Fruit fly (Drosophila melanogaster) whole organism, pupa: ENCODE data around the gene CG42488.

Experiments used
- CG10348 ChIP-seq: fragments of 200-800 bp; sonication (Bioruptor generic); IDR thresholded peaks from 2 replicates; pipeline ENCODE4 v1.3.6; 2022; ENCODE audit warnings: missing biosample characterization, missing genetic modification characterization
- CG12605 ChIP-seq: fragments of 200-800 bp; sonication (Bioruptor generic); IDR thresholded peaks from 2 replicates; pipeline ENCODE4 v1.3.6; 2022; ENCODE audit warnings: missing biosample characterization, missing genetic modification characterization
- CG13204 ChIP-seq: fragments of 200-800 bp; sonication (Bioruptor generic); optimal IDR thresholded peaks from 2 replicates; lab custom pipeline; 2018; ENCODE audit warnings: missing biosample characterization, mild to moderate bottlenecking, missing genetic modification characterization, moderate library complexity
- CG14655 ChIP-seq: fragments of 200-800 bp; sonication (Bioruptor generic); optimal IDR thresholded peaks from 3 replicates; lab custom pipeline; 2017; ENCODE audit warnings: mild to moderate bottlenecking, missing biosample characterization, missing genetic modification reagents, missing genetic modification characterization
- CG15710 ChIP-seq: fragments of 200-800 bp; sonication (Bioruptor generic); optimal IDR thresholded peaks from 2 replicates; lab custom pipeline; 2018; ENCODE audit warnings: missing biosample characterization, mild to moderate bottlenecking, missing genetic modification characterization, moderate library complexity
- CG17806 ChIP-seq: fragments of 200-800 bp; sonication (Bioruptor generic); optimal IDR thresholded peaks from 2 replicates; lab custom pipeline; 2018; ENCODE audit warnings: missing biosample characterization, mild to moderate bottlenecking, missing genetic modification characterization, moderate library complexity
- CG32121 ChIP-seq: fragments of 200-800 bp; sonication (Bioruptor generic); IDR thresholded peaks from 2 replicates; pipeline ENCODE4 v1.3.6; 2022; ENCODE audit warnings: missing biosample characterization, missing genetic modification characterization
- CG34367 ChIP-seq: fragments of 200-800 bp; sonication (Bioruptor generic); optimal IDR thresholded peaks from 2 replicates; lab custom pipeline; 2018; ENCODE audit warnings: missing biosample characterization, mild to moderate bottlenecking, missing genetic modification characterization
- CG4496 ChIP-seq: fragments of 200-800 bp; sonication (Bioruptor generic); IDR thresholded peaks from 3 replicates; pipeline ENCODE4 v1.3.6; 2022; ENCODE audit warnings: missing biosample characterization, missing genetic modification characterization
- CG8159 ChIP-seq: fragments of 200-800 bp; sonication (Bioruptor generic); optimal IDR thresholded peaks from 3 replicates; lab custom pipeline; 2018; ENCODE audit warnings: missing biosample characterization, mild to moderate bottlenecking, missing genetic modification characterization, moderate library complexity
- CG8301 ChIP-seq: fragments of 200-800 bp; sonication (Bioruptor generic); optimal IDR thresholded peaks from 2 replicates; lab custom pipeline; 2018; ENCODE audit warnings: missing biosample characterization, mild to moderate bottlenecking, missing genetic modification characterization
- CG9948 ChIP-seq: fragments of 200-800 bp; sonication (Bioruptor generic); optimal IDR thresholded peaks from 2 replicates; lab custom pipeline; 2018; ENCODE audit warnings: missing biosample characterization, mild to moderate bottlenecking, missing genetic modification characterization, moderate library complexity
- D1 ChIP-seq: fragments of 200-800 bp; sonication (Bioruptor generic); optimal IDR thresholded peaks from 2 replicates; lab custom pipeline; 2018; ENCODE audit warnings: missing biosample characterization, mild to moderate bottlenecking, missing genetic modification characterization, moderate library complexity
- EcR ChIP-seq: fragments of 200-800 bp; sonication (Bioruptor generic); optimal IDR thresholded peaks from 3 replicates; lab custom pipeline; 2019; ENCODE audit warnings: missing biosample characterization, missing genetic modification characterization, mild to moderate bottlenecking, moderate library complexity, missing genetic modification reagents
- Ets98B ChIP-seq: fragments of 200-800 bp; sonication (Bioruptor generic); IDR thresholded peaks from 2 replicates; pipeline ENCODE4 v1.3.6; 2022; ENCODE audit warnings: missing biosample characterization, missing genetic modification characterization
- Pif1A ChIP-seq: fragments of 200-800 bp; sonication (Bioruptor generic); optimal IDR thresholded peaks from 3 replicates; lab custom pipeline; 2016; ENCODE audit warnings: missing biosample characterization, missing genetic modification characterization
- Pif1B ChIP-seq: fragments of 200-800 bp; sonication (Bioruptor generic); optimal IDR thresholded peaks from 3 replicates; lab custom pipeline; 2016; ENCODE audit warnings: missing biosample characterization, missing genetic modification characterization
- Snoo ChIP-seq: fragments of 200-800 bp; sonication (Bioruptor generic); optimal IDR thresholded peaks from 3 replicates; lab custom pipeline; 2017; ENCODE audit warnings: missing biosample characterization, mild to moderate bottlenecking, missing genetic modification characterization, inconsistent platforms
- fd96Ca ChIP-seq: fragments of 200-800 bp; sonication (Bioruptor generic); IDR thresholded peaks from 3 replicates; pipeline ENCODE4 v1.3.6; 2022; ENCODE audit warnings: missing biosample characterization, missing genetic modification characterization
- gl ChIP-seq: fragments of 200-800 bp; sonication (Bioruptor generic); optimal IDR thresholded peaks from 2 replicates; lab custom pipeline; 2018; ENCODE audit warnings: missing biosample characterization, mild to moderate bottlenecking, missing genetic modification characterization
- rn ChIP-seq: fragments of 200-800 bp; sonication (Bioruptor generic); IDR thresholded peaks from 2 replicates; pipeline ENCODE4 v1.3.6; 2022; ENCODE audit warnings: missing biosample characterization, missing genetic modification characterization

The CG42488 gene

dm6 chr3R:25471853-25472634, 10.9 kb upstream of the CG42488 start:
- TF ChIP-seq CG32121 (GFP tag; lab: Robert Waterston, UW) (peak; percentile 33; the same call in 1 of the 2 replicates), Pif1B (GFP tag; lab: Kevin White, UChicago) (no peak)

- no peak for TF ChIP-seq EcR (GFP tag; lab: Kevin White, UChicago)
- peak; percentile 95 for TF ChIP-seq CG9948 (tag; lab: Kevin White, UChicago)
- TF ChIP-seq CG13204 (GFP tag; lab: Kevin White, UChicago), result peak; percentile 77
- TF ChIP-seq CG8159 (tag; lab: Kevin White, UChicago), result peak; percentile 95
- peak; percentile 97 for TF ChIP-seq CG14655 (GFP tag; lab: Kevin White, UChicago)
- peak; percentile 89 for TF ChIP-seq gl (tag; lab: Kevin White, UChicago)
- peak; percentile 92 for TF ChIP-seq Ets98B
- TF ChIP-seq Pif1B (GFP tag; lab: Kevin White, UChicago), result peak; percentile 96
- TF ChIP-seq CG12605, result peak; percentile 91
- peak; percentile 98 for TF ChIP-seq Pif1A
- TF ChIP-seq CG10348, result peak; percentile 73
- peak; percentile 96 for TF ChIP-seq Snoo (tag; lab: Kevin White, UChicago)
- peak; percentile 94 for TF ChIP-seq CG32121 (GFP tag; lab: Robert Waterston, UW)
- no peak for TF ChIP-seq D1 (tag; lab: Kevin White, UChicago)
- peak; percentile 84 for TF ChIP-seq rn (GFP tag; lab: Robert Waterston, UW)
- TF ChIP-seq CG15710 (tag; lab: Kevin White, UChicago), result peak; percentile 95
- peak; percentile 95 for TF ChIP-seq CG34367 (tag; lab: Kevin White, UChicago)
- peak; percentile 95 for TF ChIP-seq CG8301 (tag; lab: Kevin White, UChicago)
- peak; percentile 92 for TF ChIP-seq CG17806 (tag; lab: Kevin White, UChicago)
- peak; percentile 96 for TF ChIP-seq fd96Ca (GFP tag; lab: Robert Waterston, UW)
- peak; percentile 95; the same call in 2 of the 3 replicates for TF ChIP-seq CG4496 (GFP tag; lab: Robert Waterston, UW)
Observed at dm6 chr3R:25472635-25473552, 10.0 kb upstream of the CG42488 start, which contains the start of the genes Fur1 and Vps33B. Gene Fur1, minus strand, starts transcription at chr3R:25473058. Gene Vps33B, plus strand, starts transcription at chr3R:25473490.

dm6 chr3R:25476744-25477143, 6.2 kb upstream of the CG42488 start, which contains the start of the genes CG4553 and MED28:
Gene CG4553, minus strand, starts transcription at chr3R:25476915.
Gene MED28, plus strand, starts transcription at chr3R:25477003.
- TF ChIP-seq fd96Ca (GFP tag; lab: Robert Waterston, UW), result 0 out of 3 replicates have a peak, but pooled peaks have one; percentile 8
- no peak for TF ChIP-seq CG4496 (GFP tag; lab: Robert Waterston, UW)

- TF ChIP-seq EcR (GFP tag; lab: Kevin White, UChicago), result peak; percentile 30
- TF ChIP-seq CG8301 (tag; lab: Kevin White, UChicago), result peak; percentile 55
- TF ChIP-seq fd96Ca (GFP tag; lab: Robert Waterston, UW), result peak; percentile 56; the same call in 2 of the 3 replicates
- TF ChIP-seq CG32121 (GFP tag; lab: Robert Waterston, UW), result peak; percentile 38; the same call in 1 of the 2 replicates
- TF ChIP-seq CG10348, result no peak
- TF ChIP-seq D1 (tag; lab: Kevin White, UChicago), result no peak
- TF ChIP-seq Pif1A, result peak; percentile 42
- no peak for TF ChIP-seq gl (tag; lab: Kevin White, UChicago)
- TF ChIP-seq CG9948 (tag; lab: Kevin White, UChicago), result peak; percentile 62
- peak; percentile 54 for TF ChIP-seq CG17806 (tag; lab: Kevin White, UChicago)
- TF ChIP-seq CG14655 (GFP tag; lab: Kevin White, UChicago), result peak; percentile 49
- TF ChIP-seq Ets98B, result peak; percentile 53
- TF ChIP-seq CG12605, result 0 out of 2 replicates have a peak, but pooled peaks have one; percentile 31
- peak; percentile 46 for TF ChIP-seq CG15710 (tag; lab: Kevin White, UChicago)
- TF ChIP-seq CG34367 (tag; lab: Kevin White, UChicago), result no peak
- peak; percentile 66 for TF ChIP-seq CG8159 (tag; lab: Kevin White, UChicago)
- peak; percentile 64 for TF ChIP-seq Pif1B (GFP tag; lab: Kevin White, UChicago)
- TF ChIP-seq rn (GFP tag; lab: Robert Waterston, UW), result no peak
- TF ChIP-seq Snoo (tag; lab: Kevin White, UChicago), result no peak
- TF ChIP-seq CG4496 (GFP tag; lab: Robert Waterston, UW), result peak; percentile 51; the same call in 1 of the 3 replicates
Observed at dm6 chr3R:25489116-25489515, 6.2 kb downstream of the CG42488 start.

dm6 chr3R:25489685-25490084, 6.8 kb downstream of the CG42488 start:
- TF ChIP-seq CG13204 (GFP tag; lab: Kevin White, UChicago) (no peak), CG9948 (tag; lab: Kevin White, UChicago) (no peak), CG32121 (GFP tag; lab: Robert Waterston, UW) (no peak), CG8301 (tag; lab: Kevin White, UChicago) (no peak)
- TF ChIP-seq, all 21 proteins: peak for 0
